Worm (Caenorhabditis elegans) whole organism, L3 larva: ENCODE data around the gene F35F10.14.

Experiments
- egl-27 ChIP-seq: sonication (generic microtip); optimal IDR thresholded peaks from 4 replicates; lab custom pipeline; 2017; ENCODE audit warnings: missing biosample characterization, missing genetic modification reagents, missing genetic modification characterization
- snpc-4 ChIP-seq: fragments of 150-350 bp; optimal IDR thresholded peaks from 2 replicates; lab custom pipeline; 2014; ENCODE audit warnings: missing biosample characterization, missing genetic modification characterization
- zag-1 ChIP-seq: fragments of 150-350 bp; optimal IDR thresholded peaks from 2 replicates; lab custom pipeline; 2014; ENCODE audit warnings: missing biosample characterization, missing genetic modification characterization

- TF ChIP-seq zag-1 (tag; lab: Kevin White, UChicago) (no peak), egl-27 (tag; lab: Kevin White, UChicago) (no peak), snpc-4 (no peak)
Measured at ce11 chrV:3342504-3342903, 22.6 kb upstream of the F35F10.14 start, which contains the start of gene C17B7.3.
